Worm (Caenorhabditis elegans) whole organism, L1 larva: Measurements from ENCODE around the gene Y40H4A.2.

ENCODE experiments used
- aha-1 ChIP-seq: fragments of 150-350 bp; optimal IDR thresholded peaks from 2 replicates; lab custom pipeline; 2014; ENCODE audit warnings: missing biosample characterization, missing genetic modification characterization
- ceh-63 ChIP-seq: fragments of 200-800 bp; sonication (Bioruptor generic); optimal IDR thresholded peaks from 2 replicates; lab custom pipeline; 2018; ENCODE audit warnings: mild to moderate bottlenecking, missing genetic modification characterization, missing compliant biosample characterization
- ceh-82 ChIP-seq, 3 experiments: fragments of 150-350 bp in 1 of 3; sonication (generic microtip) in 2 of 3; optimal IDR thresholded peaks; 2 replicates each; lab custom pipeline; 2014 to 2017; ENCODE audit warnings: missing biosample characterization in 3 of 3, missing genetic modification characterization in 3 of 3
- ces-1 ChIP-seq: fragments of 150-350 bp; optimal IDR thresholded peaks from 2 replicates; lab custom pipeline; 2014; ENCODE audit warnings: missing biosample characterization, missing genetic modification reagents, missing genetic modification characterization
- efl-1 ChIP-seq, 4 experiments: fragments of 150-350 bp; optimal IDR thresholded peaks in 3 of 4; peaks in 1 of 4; 1 replicate in 1 of 4; 2 replicates in 3 of 4; lab custom pipeline; 2014; ENCODE audit warnings: missing biosample characterization in 2 of 4, missing genetic modification characterization in 2 of 4, missing genetic modification reagents in 2 of 4
- egl-13 ChIP-seq: sonication (generic microtip); optimal IDR thresholded peaks from 2 replicates; lab custom pipeline; 2016; ENCODE audit warnings: missing genotype, missing genetic modification reagents, missing genetic modification characterization, missing compliant biosample characterization
- elt-2 ChIP-seq: sonication (generic microtip); optimal IDR thresholded peaks from 2 replicates; lab custom pipeline; 2016; ENCODE audit warnings: missing genetic modification characterization, mild to moderate bottlenecking, inconsistent platforms, missing compliant biosample characterization, missing genetic modification reagents
- elt-3 ChIP-seq, 6 experiments: fragments of 150-350 bp in 1 of 6; sonication (generic microtip); optimal IDR thresholded peaks; 2 replicates each; lab custom pipeline; 2017 to 2018; ENCODE audit warnings: missing biosample characterization in 6 of 6, missing genetic modification characterization in 6 of 6, inconsistent platforms in 1 of 6
- ets-5 ChIP-seq: fragments of 200-800 bp; sonication (Bioruptor generic); IDR thresholded peaks from 2 replicates; pipeline ENCODE4 v1.3.6; 2022; ENCODE audit warnings: missing genetic modification characterization, missing compliant biosample characterization
- grh-1 ChIP-seq: fragments of 200-800 bp; sonication (Bioruptor generic); IDR thresholded peaks from 2 replicates; pipeline ENCODE4 v1.3.6; 2022; ENCODE audit warnings: missing genetic modification reagents, missing genetic modification characterization, missing compliant biosample characterization
- irx-1 ChIP-seq: sonication (generic microtip); optimal IDR thresholded peaks from 2 replicates; lab custom pipeline; 2016; ENCODE audit warnings: missing genetic modification characterization, missing compliant biosample characterization
- jun-1 ChIP-seq: fragments of 150-350 bp; optimal IDR thresholded peaks from 2 replicates; lab custom pipeline; 2014; ENCODE audit warnings: missing biosample characterization, missing genetic modification reagents, missing genetic modification characterization
- lin-14 ChIP-seq: fragments of 200-800 bp; sonication (Bioruptor generic); optimal IDR thresholded peaks from 2 replicates; lab custom pipeline; 2018; ENCODE audit warnings: mild to moderate bottlenecking, missing genetic modification characterization, moderate library complexity, missing compliant biosample characterization
- lsy-2 ChIP-seq, 2 experiments: fragments of 150-350 bp; optimal IDR thresholded peaks; 2 replicates each; lab custom pipeline; 2014; ENCODE audit warnings: missing biosample characterization in 2 of 2, missing genetic modification characterization in 2 of 2
- mab-9 ChIP-seq: fragments of 200-800 bp; sonication (Bioruptor generic); IDR thresholded peaks from 2 replicates; pipeline ENCODE4 v1.3.6; 2022; ENCODE audit warnings: missing genetic modification reagents, missing genetic modification characterization, missing compliant biosample characterization
- mdl-1 ChIP-seq, 2 experiments: fragments of 150-350 bp; optimal IDR thresholded peaks; 2 replicates each; lab custom pipeline; 2014 to 2017; ENCODE audit warnings: missing biosample characterization in 2 of 2, missing genetic modification characterization in 2 of 2, inconsistent platforms in 1 of 2
- mep-1 ChIP-seq: fragments of 150-350 bp; optimal IDR thresholded peaks from 2 replicates; lab custom pipeline; 2014; ENCODE audit warnings: missing biosample characterization, missing genetic modification characterization
- nhr-11 ChIP-seq: fragments of 150-350 bp; optimal IDR thresholded peaks from 2 replicates; lab custom pipeline; 2014; ENCODE audit warnings: missing biosample characterization, missing genetic modification characterization
- nhr-12 ChIP-seq: sonication (generic microtip); optimal IDR thresholded peaks from 2 replicates; lab custom pipeline; 2017; ENCODE audit warnings: missing biosample characterization, missing genetic modification characterization
- nhr-20 ChIP-seq: sonication (generic microtip); optimal IDR thresholded peaks from 2 replicates; lab custom pipeline; 2016; ENCODE audit warnings: mild to moderate bottlenecking, missing genetic modification characterization, missing compliant biosample characterization
- nhr-237 ChIP-seq: fragments of 150-350 bp; optimal IDR thresholded peaks from 2 replicates; lab custom pipeline; 2014; ENCODE audit warnings: missing biosample characterization, missing genetic modification characterization
- nhr-28 ChIP-seq: fragments of 150-350 bp; optimal IDR thresholded peaks from 2 replicates; lab custom pipeline; 2014; ENCODE audit warnings: missing biosample characterization, missing genetic modification characterization
- nhr-71 ChIP-seq: sonication (generic microtip); optimal IDR thresholded peaks from 2 replicates; lab custom pipeline; 2016; ENCODE audit warnings: mild to moderate bottlenecking, missing genetic modification characterization, moderate library complexity, missing compliant biosample characterization
- nhr-90 ChIP-seq: sonication (generic microtip); optimal IDR thresholded peaks from 2 replicates; lab custom pipeline; 2016; ENCODE audit warnings: mild to moderate bottlenecking, missing genetic modification characterization, missing compliant biosample characterization; ENCODE audit not compliant: poor library complexity
- unc-62 ChIP-seq: fragments of 150-350 bp; optimal IDR thresholded peaks from 2 replicates; lab custom pipeline; 2014; ENCODE audit warnings: missing biosample characterization, missing genetic modification reagents, missing genetic modification characterization
- zip-4 ChIP-seq: fragments of 200-800 bp; sonication (Bioruptor generic); optimal IDR thresholded peaks from 2 replicates; lab custom pipeline; 2018; ENCODE audit warnings: mild to moderate bottlenecking, missing genetic modification characterization, moderate library complexity, missing compliant biosample characterization

Gene Y40H4A.2

DNA sequence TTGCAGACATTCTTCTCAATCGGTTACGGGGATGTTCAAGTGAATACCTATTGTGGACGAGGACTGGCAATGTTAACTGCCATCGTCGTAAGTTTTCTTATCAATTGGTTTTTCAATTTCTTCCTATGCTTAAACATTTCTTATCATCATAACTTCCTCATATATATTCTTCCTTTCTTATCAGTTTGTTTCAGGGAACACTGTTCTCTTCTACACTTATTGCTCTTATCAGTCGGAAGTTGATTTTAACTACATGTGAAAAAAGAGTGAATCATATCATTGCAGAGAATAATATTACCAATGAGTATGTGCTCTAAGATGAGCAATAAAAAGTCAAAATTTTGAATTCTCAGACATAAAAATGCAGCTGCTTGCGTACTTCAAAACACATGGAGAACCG lies 43.1 kb downstream of the Y40H4A.2 start:
- TF ChIP-seq efl-1 (optimal IDR thresholded peaks at IDR 0.05; lab: Kevin White, UChicago) (no peak), efl-1 (GFP tag; optimal IDR thresholded peaks at IDR 0.05 in 1 of 2; lab: Kevin White, UChicago) (peak in 1 of 2 experiments; percentile 85), elt-2 (tag; lab: Kevin White, UChicago) (peak; percentile 64), mdl-1 (tag; optimal IDR thresholded peaks at IDR 0.05; lab: Kevin White, UChicago) (no peak), jun-1 (tag; lab: Kevin White, UChicago) (peak; percentile 21), nhr-28 (no peak), mep-1 (tag; lab: Kevin White, UChicago) (no peak), lsy-2 (tag; optimal IDR thresholded peaks at IDR 0.05; lab: Kevin White, UChicago) (peak in 1 of 2 experiments; percentile 3), nhr-90 (no peak)

DNA sequence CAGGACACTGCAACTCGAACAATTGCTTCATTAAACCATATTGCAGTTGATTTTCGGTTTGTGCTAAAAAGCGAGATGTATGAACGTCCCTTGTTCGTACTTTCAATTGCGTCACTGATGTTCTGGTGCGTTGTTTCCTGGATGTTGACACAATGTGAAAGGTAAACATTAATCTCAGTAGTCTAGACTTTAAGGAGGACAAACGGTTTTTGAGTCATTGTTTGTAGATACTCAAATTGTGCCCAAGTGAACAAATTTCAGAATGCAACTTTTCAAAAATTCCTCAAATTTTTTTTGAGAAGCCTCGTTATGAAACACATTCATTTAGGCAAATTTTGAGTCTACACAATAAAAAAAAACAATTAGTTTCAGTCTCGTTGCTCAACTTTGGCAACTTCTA lies 44.3 kb downstream of the Y40H4A.2 start:
- TF ChIP-seq efl-1 (optimal IDR thresholded peaks at IDR 0.05; lab: Kevin White, UChicago) (no peak), efl-1 (GFP tag; optimal IDR thresholded peaks at IDR 0.05 in 1 of 2; lab: Kevin White, UChicago) (peak in 1 of 2 experiments; percentile 11), irx-1 (no peak), ces-1 (GFP tag; lab: Kevin White, UChicago) (no peak)

DNA sequence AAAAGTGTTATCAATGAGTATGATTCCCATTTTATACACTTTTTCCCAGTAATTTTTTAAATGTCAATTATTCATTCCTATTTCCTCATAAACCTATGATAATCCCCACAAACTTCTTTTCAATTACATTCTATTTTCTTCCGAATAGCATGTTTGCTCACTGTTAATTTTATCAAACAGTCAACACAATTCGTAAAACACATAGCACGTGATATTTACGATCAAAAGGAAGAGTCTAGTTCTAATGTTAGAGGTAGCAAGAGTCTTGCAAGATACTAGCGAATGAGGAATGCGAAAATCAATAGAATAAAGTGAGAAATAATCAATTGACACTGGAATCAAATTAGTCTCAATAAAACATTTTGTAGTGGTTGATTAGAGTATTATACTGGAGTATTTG lies 45.9 kb downstream of the Y40H4A.2 start:
- TF ChIP-seq unc-62 (GFP tag; lab: Kevin White, UChicago) (no peak), efl-1 (optimal IDR thresholded peaks at IDR 0.05; lab: Kevin White, UChicago) (no peak), efl-1 (GFP tag; optimal IDR thresholded peaks at IDR 0.05 in 1 of 2; lab: Kevin White, UChicago) (no peak), nhr-20 (tag; lab: Kevin White, UChicago) (peak; percentile 64), aha-1 (tag; lab: Kevin White, UChicago) (no peak)

DNA sequence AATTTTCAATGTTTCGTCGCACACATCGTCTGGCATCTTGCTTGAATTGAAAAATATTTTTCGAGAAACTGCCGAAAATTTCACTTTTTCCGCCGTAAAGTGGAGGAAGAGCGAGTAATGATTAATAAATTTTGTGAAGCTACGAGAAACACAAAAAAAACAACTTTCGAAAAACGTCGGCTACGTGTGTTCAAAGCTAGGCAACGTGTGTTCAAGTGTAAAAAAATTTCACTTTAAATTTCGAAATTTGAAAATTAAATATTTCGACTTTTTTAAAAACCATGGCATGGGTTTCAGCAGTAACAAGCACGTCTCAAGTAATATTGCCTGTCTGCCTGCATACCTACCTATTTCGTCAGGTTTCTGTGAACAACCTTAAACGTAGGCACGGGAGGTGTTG lies 49.0 kb downstream of the Y40H4A.2 start, which contains the start of gene tag-191:
TSS of gene tag-191 (minus strand) at position 101 of the 400 bp plus-strand sequence.
- TF ChIP-seq ets-5 (GFP tag; lab: Robert Waterston, UW) = no peak
- no peak for TF ChIP-seq nhr-237 (tag; lab: Kevin White, UChicago)
- TF ChIP-seq ceh-63 (GFP tag; lab: Kevin White, UChicago) = no peak
- TF ChIP-seq nhr-71 (tag; lab: Kevin White, UChicago) = no peak
- TF ChIP-seq lin-14 (GFP tag; lab: Kevin White, UChicago) = no peak
- TF ChIP-seq nhr-11 (tag; lab: Kevin White, UChicago) = no peak
- no peak for TF ChIP-seq grh-1 (GFP tag; lab: Robert Waterston, UW)
- TF ChIP-seq nhr-12 = no peak
- TF ChIP-seq ceh-82 (tag; optimal IDR thresholded peaks at IDR 0.05; lab: Kevin White, UChicago) = no peak
- no peak for TF ChIP-seq mab-9 (GFP tag; lab: Robert Waterston, UW)
- no peak for TF ChIP-seq elt-3 (tag; optimal IDR thresholded peaks at IDR 0.05; lab: Kevin White, UChicago)
- TF ChIP-seq egl-13 (tag; lab: Kevin White, UChicago) = no peak
- TF ChIP-seq zip-4 (GFP tag; lab: Kevin White, UChicago) = no peak
